Fruit fly (Drosophila melanogaster) whole organism, embryonic: Measurements from ENCODE around the gene Ir93a.

ENCODE experiments used
- ATbp ChIP-seq: fragments of 200-800 bp; sonication (Bioruptor generic); optimal IDR thresholded peaks from 2 replicates; lab custom pipeline; 2017; ENCODE audit warnings: missing biosample characterization, mild to moderate bottlenecking, missing genetic modification characterization, missing genetic modification reagents
- Bgb ChIP-seq: fragments of 200-800 bp; sonication (Bioruptor generic); IDR thresholded peaks from 2 replicates; pipeline ENCODE4 v1.3.6; 2022; ENCODE audit warnings: missing biosample characterization, missing genetic modification characterization; ENCODE audit not compliant: partially characterized antibody
- C15 ChIP-seq: fragments of 200-800 bp; sonication (Bioruptor generic); IDR thresholded peaks from 3 replicates; pipeline ENCODE4 v1.3.6; 2022; ENCODE audit warnings: missing biosample characterization, missing genetic modification characterization
- CG12155 ChIP-seq: fragments of 200-800 bp; sonication (Bioruptor generic); optimal IDR thresholded peaks from 3 replicates; lab custom pipeline; 2016; ENCODE audit warnings: missing biosample characterization, missing genetic modification characterization
- CG12659 ChIP-seq: fragments of 200-800 bp; sonication (Bioruptor generic); optimal IDR thresholded peaks from 3 replicates; lab custom pipeline; 2017; ENCODE audit warnings: mild to moderate bottlenecking, missing biosample characterization, missing genetic modification reagents, missing genetic modification characterization
- CG14667 ChIP-seq: fragments of 200-800 bp; sonication (Bioruptor generic); IDR thresholded peaks from 2 replicates; pipeline ENCODE4 v1.3.6; 2022; ENCODE audit warnings: missing biosample characterization, missing genetic modification characterization
- CG15011 ChIP-seq: fragments of 200-800 bp; sonication (Bioruptor generic); optimal IDR thresholded peaks from 3 replicates; lab custom pipeline; 2018; ENCODE audit warnings: missing biosample characterization, mild to moderate bottlenecking, missing genetic modification characterization
- CG1647 ChIP-seq: fragments of 200-800 bp; sonication (Bioruptor generic); optimal IDR thresholded peaks from 3 replicates; lab custom pipeline; 2016; ENCODE audit warnings: missing biosample characterization, missing genetic modification characterization
- CG17186 ChIP-seq: fragments of 200-800 bp; sonication (Bioruptor generic); optimal IDR thresholded peaks from 3 replicates; lab custom pipeline; 2017; ENCODE audit warnings: missing biosample characterization, missing genetic modification reagents, missing genetic modification characterization
- CG17802 ChIP-seq: fragments of 200-800 bp; sonication (Bioruptor generic); optimal IDR thresholded peaks from 2 replicates; lab custom pipeline; 2018; ENCODE audit warnings: missing biosample characterization, mild to moderate bottlenecking, missing genetic modification characterization, moderate library complexity
- CG3163 ChIP-seq: fragments of 200-800 bp; sonication (Bioruptor generic); optimal IDR thresholded peaks from 3 replicates; lab custom pipeline; 2016; ENCODE audit warnings: missing biosample characterization, missing genetic modification characterization
- CG4328 ChIP-seq: fragments of 200-800 bp; sonication (Bioruptor generic); optimal IDR thresholded peaks from 3 replicates; lab custom pipeline; 2017; ENCODE audit warnings: missing biosample characterization, missing genetic modification reagents, missing genetic modification characterization
- CG43689 ChIP-seq: fragments of 200-800 bp; sonication (Bioruptor generic); IDR thresholded peaks from 2 replicates; pipeline ENCODE4 v1.3.6; 2022; ENCODE audit warnings: missing biosample characterization, missing genetic modification characterization
- CG6689 ChIP-seq: fragments of 200-800 bp; sonication (Bioruptor generic); IDR thresholded peaks from 2 replicates; pipeline ENCODE4 v1.3.6; 2022; ENCODE audit warnings: missing biosample characterization, missing genetic modification characterization
- CG6791 ChIP-seq: fragments of 200-800 bp; sonication (Bioruptor generic); IDR thresholded peaks from 3 replicates; pipeline ENCODE4 v1.3.6; 2022; ENCODE audit warnings: missing biosample characterization, missing genetic modification characterization; ENCODE audit not compliant: partially characterized antibody
- CG7963 ChIP-seq: fragments of 200-800 bp; sonication (Bioruptor generic); IDR thresholded peaks from 3 replicates; pipeline ENCODE4 v1.3.6; 2022; ENCODE audit warnings: missing biosample characterization, missing genetic modification characterization; ENCODE audit not compliant: partially characterized antibody
- CG8290 ChIP-seq, 3 experiments: fragments of 200-800 bp; sonication (Bioruptor generic); optimal IDR thresholded peaks; 2 replicates each; lab custom pipeline; 2016 to 2019; ENCODE audit warnings: missing biosample characterization in 3 of 3, missing genetic modification characterization in 3 of 3, mild to moderate bottlenecking in 2 of 3, moderate library complexity in 1 of 3
- CG8478 ChIP-seq: fragments of >200 bp; optimal IDR thresholded peaks from 2 replicates; lab custom pipeline; 2018
- CG9727 ChIP-seq: fragments of 200-800 bp; sonication (Bioruptor generic); optimal IDR thresholded peaks from 3 replicates; lab custom pipeline; 2017; ENCODE audit warnings: missing biosample characterization, mild to moderate bottlenecking, missing genetic modification characterization
- CG9797 ChIP-seq: fragments of 200-800 bp; sonication (Bioruptor generic); optimal IDR thresholded peaks from 3 replicates; lab custom pipeline; 2018; ENCODE audit warnings: missing biosample characterization, mild to moderate bottlenecking, missing genetic modification characterization
- Dll ChIP-seq: fragments of 200-800 bp; sonication (Bioruptor generic); IDR thresholded peaks from 4 replicates; pipeline ENCODE4 v1.3.6; 2022; ENCODE audit warnings: missing biosample characterization, missing genetic modification characterization; ENCODE audit not compliant: partially characterized antibody
- Dp ChIP-seq: fragments of 200-800 bp; sonication (Bioruptor generic); optimal IDR thresholded peaks from 2 replicates; lab custom pipeline; 2018; ENCODE audit warnings: missing biosample characterization, mild to moderate bottlenecking, missing genetic modification characterization, moderate library complexity
- Dref ChIP-seq: fragments of 200-800 bp; sonication (Bioruptor generic); IDR thresholded peaks from 2 replicates; pipeline ENCODE4 v1.3.6; 2022; ENCODE audit warnings: missing biosample characterization, missing genetic modification characterization
- E2f1 ChIP-seq: fragments of 200-800 bp; sonication (Bioruptor generic); IDR thresholded peaks from 2 replicates; pipeline ENCODE4 v1.3.6; 2022; ENCODE audit warnings: missing biosample characterization, missing genetic modification characterization
- Eip74EF ChIP-seq, 2 experiments: fragments of 200-800 bp in 1 of 2; fragments of >200 bp in 1 of 2; sonication (Bioruptor generic) in 1 of 2; optimal IDR thresholded peaks; 2 replicates each; lab custom pipeline; 2017 to 2019; ENCODE audit warnings: missing biosample characterization in 2 of 2, missing genetic modification characterization in 2 of 2, mild to moderate bottlenecking in 1 of 2, moderate library complexity in 1 of 2
- HHEX ChIP-seq: fragments of 200-800 bp; sonication (Bioruptor generic); optimal IDR thresholded peaks from 3 replicates; lab custom pipeline; 2017; ENCODE audit warnings: missing biosample characterization, mild to moderate bottlenecking, missing genetic modification characterization, missing genetic modification reagents
- HLH4C ChIP-seq: fragments of 200-800 bp; sonication (Bioruptor generic); IDR thresholded peaks from 3 replicates; pipeline ENCODE4 v1.3.6; 2022; ENCODE audit warnings: missing biosample characterization, missing genetic modification characterization; ENCODE audit not compliant: partially characterized antibody
- MTF-1 ChIP-seq: fragments of 200-800 bp; sonication (Bioruptor generic); optimal IDR thresholded peaks from 2 replicates; lab custom pipeline; 2018; ENCODE audit warnings: missing biosample characterization, mild to moderate bottlenecking, missing genetic modification characterization, borderline replicate concordance
- Med ChIP-seq: fragments of 200-800 bp; sonication (Bioruptor generic); peaks from one replicate; lab custom pipeline; 2016; ENCODE audit warnings: missing biosample characterization, missing genetic modification characterization, mild to moderate bottlenecking, inconsistent platforms, moderate library complexity
- NC2α ChIP-seq: fragments of 200-800 bp; sonication (Bioruptor generic); optimal IDR thresholded peaks from 2 replicates; lab custom pipeline; 2016; ENCODE audit warnings: missing biosample characterization, missing genetic modification characterization
- YL-1 ChIP-seq: fragments of 200-800 bp; sonication (Bioruptor generic); optimal IDR thresholded peaks from 3 replicates; lab custom pipeline; 2017; ENCODE audit warnings: missing biosample characterization, mild to moderate bottlenecking, missing genetic modification characterization
- amos ChIP-seq: fragments of 200-800 bp; sonication (Bioruptor generic); IDR thresholded peaks from 2 replicates; pipeline ENCODE4 v1.3.6; 2022; ENCODE audit warnings: missing biosample characterization, missing genetic modification characterization; ENCODE audit not compliant: partially characterized antibody
- bab2 ChIP-seq: fragments of 200-800 bp; sonication (Bioruptor generic); optimal IDR thresholded peaks from 2 replicates; lab custom pipeline; 2016; ENCODE audit warnings: missing biosample characterization, missing genetic modification characterization
- cato ChIP-seq: fragments of 200-800 bp; sonication (Bioruptor generic); optimal IDR thresholded peaks from 2 replicates; lab custom pipeline; 2016; ENCODE audit warnings: missing biosample characterization, missing genetic modification characterization, borderline replicate concordance
- chinmo ChIP-seq: fragments of 200-800 bp; sonication (Bioruptor generic); IDR thresholded peaks from 4 replicates; pipeline ENCODE4 v1.3.6; 2022; ENCODE audit warnings: missing biosample characterization, missing genetic modification characterization; ENCODE audit not compliant: partially characterized antibody
- chm ChIP-seq: fragments of 200-800 bp; sonication (Bioruptor generic); IDR thresholded peaks from 2 replicates; pipeline ENCODE4 v1.3.6; 2022; ENCODE audit warnings: missing biosample characterization, missing genetic modification characterization
- croc ChIP-seq: fragments of 200-800 bp; sonication (Bioruptor generic); conservative IDR thresholded peaks from 3 replicates; pipeline ENCODE4 v1.3.6; 2022; ENCODE audit warnings: missing biosample characterization, missing genetic modification characterization
- hbn ChIP-seq: fragments of 200-800 bp; sonication (Bioruptor generic); IDR thresholded peaks from 2 replicates; pipeline ENCODE4 v1.3.6; 2022; ENCODE audit warnings: missing biosample characterization, missing genetic modification characterization; ENCODE audit not compliant: partially characterized antibody
- lbe ChIP-seq: fragments of 200-800 bp; sonication (Bioruptor generic); optimal IDR thresholded peaks from 2 replicates; lab custom pipeline; 2016; ENCODE audit warnings: missing biosample characterization, mild to moderate bottlenecking, missing genetic modification characterization
- lov ChIP-seq, 2 experiments: fragments of 200-800 bp in 1 of 2; fragments of >200 bp in 1 of 2; sonication (Bioruptor generic) in 1 of 2; IDR thresholded peaks in 1 of 2; optimal IDR thresholded peaks in 1 of 2; 2 replicates in 1 of 2; 3 replicates in 1 of 2; pipeline versions ENCODE4 v1.3.6 to Lab custom; 2017 to 2022; ENCODE audit warnings: missing biosample characterization in 1 of 2, missing genetic modification characterization in 1 of 2
- luna ChIP-seq: fragments of 200-800 bp; sonication (Bioruptor generic); optimal IDR thresholded peaks from 2 replicates; lab custom pipeline; 2016; ENCODE audit warnings: missing biosample characterization, missing genetic modification characterization
- onecut ChIP-seq: fragments of 200-800 bp; sonication (Bioruptor generic); IDR thresholded peaks from 2 replicates; pipeline ENCODE4 v1.3.6; 2022; ENCODE audit warnings: missing biosample characterization, missing genetic modification characterization
- otp ChIP-seq: fragments of 200-800 bp; sonication (Bioruptor generic); IDR thresholded peaks from 3 replicates; pipeline ENCODE4, ENCODE4 v1.3.6; 2022; ENCODE audit warnings: missing biosample characterization, missing genetic modification characterization
- pita ChIP-seq: fragments of 200-800 bp; sonication (Bioruptor generic); optimal IDR thresholded peaks from 2 replicates; lab custom pipeline; 2017; ENCODE audit warnings: missing biosample characterization, mild to moderate bottlenecking, missing genetic modification characterization
- schlank ChIP-seq: fragments of 200-800 bp; sonication (Bioruptor generic); optimal IDR thresholded peaks from 2 replicates; lab custom pipeline; 2018; ENCODE audit warnings: missing biosample characterization, mild to moderate bottlenecking, missing genetic modification characterization
- sens ChIP-seq: fragments of 200-800 bp; sonication (Bioruptor generic); peaks from one replicate; lab custom pipeline; 2016; ENCODE audit warnings: missing biosample characterization, missing genetic modification characterization
- sna ChIP-seq: fragments of 200-800 bp; sonication (Bioruptor generic); IDR thresholded peaks from 2 replicates; pipeline ENCODE4 v1.3.6; 2022; ENCODE audit warnings: missing biosample characterization, missing genetic modification characterization; ENCODE audit not compliant: partially characterized antibody
- twi ChIP-seq: fragments of 200-800 bp; optimal IDR thresholded peaks from 2 replicates; lab custom pipeline; 2019; ENCODE audit warnings: missing biosample characterization, mild to moderate bottlenecking, missing genetic modification characterization, moderate library complexity
- zfh2 ChIP-seq: fragments of 200-800 bp; sonication (Bioruptor generic); optimal IDR thresholded peaks from 2 replicates; lab custom pipeline; 2016; ENCODE audit warnings: missing biosample characterization, missing genetic modification characterization

Ir93a gene

DNA sequence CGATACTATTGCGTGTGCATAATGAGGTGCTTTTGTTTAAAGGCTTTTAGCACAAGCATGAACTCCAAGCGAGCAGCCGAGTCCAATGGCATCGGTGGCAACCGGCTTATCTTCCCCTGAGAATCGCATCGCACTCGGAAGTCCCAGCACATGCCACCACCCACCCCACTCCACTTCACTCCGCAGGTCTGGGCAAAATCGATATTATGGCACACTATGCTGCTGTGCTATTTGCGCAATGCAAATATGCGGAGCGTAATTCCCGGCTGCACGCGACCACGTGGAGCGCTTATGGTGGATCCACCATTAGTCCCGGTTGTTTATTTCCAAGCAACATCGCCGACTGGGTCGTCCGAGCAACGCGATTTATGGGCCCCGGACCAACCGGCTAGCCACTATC, 41.5 kb downstream of the Ir93a start (continued):
- TF ChIP-seq YL-1 (no peak), CG1647 (GFP tag; lab: Kevin White, UChicago) (no peak), croc (GFP tag; lab: Robert Waterston, UW) (no peak), otp (GFP tag; lab: Robert Waterston, UW) (no peak), E2f1 (GFP tag; lab: Robert Waterston, UW) (no peak), luna (GFP tag; lab: Kevin White, UChicago) (no peak), Dref (GFP tag; lab: Robert Waterston, UW) (no peak), CG15011 (GFP tag; lab: Kevin White, UChicago) (no peak), C15 (GFP tag; lab: Robert Waterston, UW) (no peak), chinmo (GFP tag; lab: Robert Waterston, UW) (0 out of 4 replicates have a peak, but pooled peaks have one; percentile 56), Med (GFP tag; lab: Kevin White, UChicago) (peak; percentile 57), CG4328 (GFP tag; lab: Kevin White, UChicago) (no peak), CG6791 (GFP tag; lab: Robert Waterston, UW) (0 out of 3 replicates have a peak, but pooled peaks have one; percentile 7), amos (no peak), CG7963 (no peak), twi (no peak), lov (optimal IDR thresholded peaks at IDR 0.05; lab: Kevin White, UChicago) (no peak), lov (GFP tag; IDR thresholded peaks at IDR 0.05; lab: Robert Waterston, UW) (0 out of 3 replicates have a peak, but pooled peaks have one; percentile 14), CG8290 (GFP tag; optimal IDR thresholded peaks at IDR 0.05; lab: Kevin White, UChicago) (no peak), CG8290 (tag; optimal IDR thresholded peaks at IDR 0.05; lab: Kevin White, UChicago) (no peak), CG17802 (tag; lab: Kevin White, UChicago) (no peak), onecut (peak; percentile 98), CG12155 (no peak), cato (GFP tag; lab: Kevin White, UChicago) (no peak), CG9727 (GFP tag; lab: Kevin White, UChicago) (no peak)

DNA sequence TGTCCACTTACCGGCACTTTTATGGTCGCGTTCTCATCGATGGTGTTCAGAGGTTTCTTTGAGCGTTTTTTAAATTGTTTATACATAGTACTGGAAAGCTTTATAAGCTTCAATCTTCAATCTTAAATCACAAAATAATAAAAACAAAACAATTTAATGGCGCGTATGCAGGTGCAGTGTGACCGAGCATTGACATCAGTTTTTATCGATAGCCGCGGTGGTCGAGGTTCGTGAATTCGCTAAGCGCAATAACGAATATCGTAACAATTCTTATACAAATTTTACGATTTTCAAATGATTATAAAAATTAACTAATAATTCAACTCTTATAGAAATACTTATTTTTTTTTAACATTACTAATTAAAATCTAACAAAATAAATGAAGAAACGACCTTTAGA, 43.7 kb downstream of the Ir93a start, which contains the start of gene Fancd2:
Fancd2 (minus strand) TSS at position 183 of the 400 bp plus-strand sequence.
- TF ChIP-seq hbn (GFP tag; lab: Robert Waterston, UW): peak; percentile 48; the same call in 1 of the 2 replicates
- peak; percentile 74 for TF ChIP-seq CG9797 (GFP tag; lab: Kevin White, UChicago)
- TF ChIP-seq Dp: peak; percentile 89
- TF ChIP-seq CG14667: no peak
- no peak for TF ChIP-seq MTF-1
- no peak for TF ChIP-seq NC2α (GFP tag; lab: Kevin White, UChicago)
- peak; percentile 1 for TF ChIP-seq sens
- TF ChIP-seq CG6791 (GFP tag; lab: Robert Waterston, UW): no peak
- peak; percentile 58; the same call in 1 of the 2 replicates for TF ChIP-seq sna (GFP tag; lab: Robert Waterston, UW)
- TF ChIP-seq CG8478 (lab: Kevin White, UChicago): no peak
- no peak for TF ChIP-seq zfh2 (GFP tag; lab: Kevin White, UChicago)
- TF ChIP-seq lbe (GFP tag; lab: Kevin White, UChicago): no peak
- TF ChIP-seq chm (GFP tag; lab: Robert Waterston, UW): no peak
- no peak for TF ChIP-seq CG12659
- no peak for TF ChIP-seq ATbp (GFP tag; lab: Kevin White, UChicago)
- TF ChIP-seq HHEX (GFP tag; lab: Kevin White, UChicago): no peak
- TF ChIP-seq pita (GFP tag; lab: Kevin White, UChicago): peak; percentile 54
- TF ChIP-seq schlank (tag; lab: Kevin White, UChicago): no peak
- peak; percentile 79 for TF ChIP-seq Bgb (GFP tag; lab: Robert Waterston, UW)
- TF ChIP-seq bab2 (GFP tag; lab: Kevin White, UChicago): no peak
- TF ChIP-seq CG6689: no peak
- no peak for TF ChIP-seq CG43689
- peak; percentile 37 for TF ChIP-seq CG17186 (GFP tag; lab: Kevin White, UChicago)
- TF ChIP-seq Dll (GFP tag; lab: Robert Waterston, UW): peak; percentile 73
- TF ChIP-seq Eip74EF (GFP tag; optimal IDR thresholded peaks at IDR 0.05; lab: Kevin White, UChicago): no peak
- TF ChIP-seq HLH4C (GFP tag; lab: Robert Waterston, UW): 0 out of 3 replicates have a peak, but pooled peaks have one; percentile 9
- TF ChIP-seq CG3163 (GFP tag; lab: Kevin White, UChicago): no peak
